Worm (Caenorhabditis elegans): Measurements from ENCODE around the gene F54D12.2.
A peak's percentile ranks its signal among the peaks of the same experiment; 100 is the strongest.
"Not testable (repeated sequence)": the region's sequence is repeated elsewhere in the genome, so short reads cannot be mapped to it uniquely, and the experiment has no call there.

F54D12.2 gene

ce11 chrII:1437449-1438335, 39.2 kb downstream of the F54D12.2 start, which contains the start of gene nol-6 (continued):
- TF ChIP-seq nhr-19 (GFP tag; conservative IDR thresholded peaks at IDR 0.05): no peak

DNA sequence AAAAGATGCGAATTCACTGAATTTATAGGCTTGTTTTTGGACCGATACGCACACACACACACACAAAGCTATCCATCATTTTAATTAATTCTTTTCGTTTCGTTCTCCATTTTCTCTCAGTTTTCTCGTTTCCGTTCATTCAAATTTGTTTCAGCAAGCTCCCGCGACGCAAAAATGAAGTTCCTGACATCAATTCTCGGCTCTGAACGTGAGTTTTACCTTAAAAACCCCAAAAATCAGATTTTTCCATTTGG, 39.8 kb downstream of the F54D12.2 start, which contains the start of gene Y51H7C.3:
Gene Y51H7C.3 (plus strand): TSS at position 155 of the 254 bp plus-strand sequence.
- TF ChIP-seq lin-15B (tag; optimal IDR thresholded peaks at IDR 0.05) (no peak), unc-62 (GFP tag; optimal IDR thresholded peaks at IDR 0.05) (no peak), C04F5.9 (tag; optimal IDR thresholded peaks at IDR 0.05) (no peak), hpl-2 (GFP tag; optimal IDR thresholded peaks at IDR 0.05) (no peak), zip-4 (GFP tag; optimal IDR thresholded peaks at IDR 0.05) (no peak), snpc-4 (tag; optimal IDR thresholded peaks at IDR 0.05) (no peak), tlp-1 (tag; optimal IDR thresholded peaks at IDR 0.05) (no peak), ets-5 (GFP tag; IDR thresholded peaks at IDR 0.05) (no peak)

ce11 chrII:1441479-1441878, 43.0 kb downstream of the F54D12.2 start:
- TF ChIP-seq vab-15 (tag; optimal IDR thresholded peaks at IDR 0.05) (no peak), efl-1 (optimal IDR thresholded peaks at IDR 0.05) (no peak), efl-1 (GFP tag; optimal IDR thresholded peaks at IDR 0.05 in 1 of 2) (peak in 1 of 2 experiments; percentile 41), ztf-11 (tag; optimal IDR thresholded peaks at IDR 0.05) (no peak), nhr-71 (tag; optimal IDR thresholded peaks at IDR 0.05) (no peak)

DNA sequence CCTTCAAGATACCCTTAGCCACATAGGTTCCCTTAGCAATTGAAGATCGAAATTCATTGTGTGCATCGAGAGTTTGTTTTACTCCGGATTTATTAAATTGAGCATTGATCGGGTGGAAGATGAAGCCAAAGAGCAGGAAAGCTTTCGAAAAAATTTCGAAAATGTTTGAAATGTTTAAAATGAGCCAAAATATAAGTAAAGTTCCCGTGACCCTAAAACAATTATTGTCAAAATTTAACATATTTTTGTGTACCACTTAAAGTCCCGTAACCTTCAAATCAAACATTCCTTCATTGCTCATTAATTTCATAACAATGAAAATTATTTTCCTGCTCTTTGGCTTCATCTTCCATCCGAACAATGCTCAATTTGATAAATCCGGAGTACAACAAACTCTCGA, 46.4 kb downstream of the F54D12.2 start, which contains the start of gene scl-17:
Gene scl-17 (plus strand): TSS at position 301 of the 400 bp plus-strand sequence.
- no peak for TF ChIP-seq mdl-1 (tag; optimal IDR thresholded peaks at IDR 0.05)
- TF ChIP-seq rnt-1 (tag; optimal IDR thresholded peaks at IDR 0.05): no peak

DNA sequence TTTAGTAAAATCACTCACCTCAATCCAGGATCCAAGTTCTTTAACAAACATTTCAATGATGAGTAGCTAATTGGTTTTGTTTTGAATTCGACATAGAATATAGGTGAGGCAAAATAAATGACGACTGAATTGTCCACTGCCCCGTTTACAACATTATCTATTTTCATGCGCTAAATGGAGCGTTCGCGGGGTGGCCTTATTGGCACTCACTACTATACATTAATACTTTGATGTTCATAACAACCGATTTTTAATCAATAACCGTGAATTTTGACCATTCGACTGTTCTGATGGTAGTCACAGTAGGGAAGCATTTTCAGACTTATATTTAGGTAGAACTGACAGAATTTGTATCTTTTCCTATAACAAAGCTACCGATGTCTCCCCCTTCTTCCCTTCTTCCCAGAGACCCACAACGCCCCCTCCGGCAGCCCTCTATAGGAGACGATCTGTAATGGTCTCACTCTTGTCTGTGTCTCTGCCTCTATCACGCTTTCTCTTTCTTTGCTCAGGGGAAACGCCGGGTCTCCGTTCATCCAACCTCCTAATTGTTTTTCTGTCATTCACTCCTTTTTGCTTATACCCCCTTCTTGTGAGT, 48.3 kb downstream of the F54D12.2 start, which contains the start of gene Y51H7C.12:
Gene Y51H7C.12 (minus strand): TSS at position 51 of the 598 bp plus-strand sequence.
- not testable (repeated sequence) for TF ChIP-seq egl-27 (tag; optimal IDR thresholded peaks at IDR 0.05); alr-1 (tag; optimal IDR thresholded peaks at IDR 0.05; ENCODE audit: borderline replicate concordance); ceh-8 (GFP tag; optimal IDR thresholded peaks at IDR 0.05)

Measured in whole organism, L1 larva.